Worm (Caenorhabditis elegans): ENCODE data around the gene C44B12.9.
A peak's percentile ranks its signal among the peaks of the same experiment; 100 is the strongest.

The C44B12.9 gene

DNA sequence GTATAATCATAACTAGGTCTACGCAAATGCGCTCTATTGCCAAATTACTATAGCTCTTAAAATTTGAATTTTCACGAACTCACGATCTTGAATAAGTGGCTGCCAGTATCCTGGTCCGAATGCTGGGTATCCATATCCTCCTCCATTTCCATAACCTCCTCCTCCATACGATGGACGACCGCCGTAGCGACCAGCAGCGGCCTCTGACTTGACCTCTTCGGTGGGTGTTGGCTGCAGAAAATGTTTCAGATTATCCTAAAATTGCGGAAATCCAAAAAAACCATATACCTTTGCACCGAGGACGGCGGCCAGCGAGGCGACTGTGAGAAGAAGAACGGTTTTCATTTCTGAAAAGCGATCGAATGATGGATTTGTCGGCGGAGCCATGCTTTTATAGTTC lies 20.3 kb upstream of the C44B12.9 start, which contains the start of gene perm-4:
Gene perm-4, minus strand, starts transcription at position 367 of the 400 bp plus-strand sequence.
- no peak for TF ChIP-seq Y48G9A.11 (GFP tag; IDR thresholded peaks at IDR 0.05)
- no peak for TF ChIP-seq T20F7.1 (GFP tag; optimal IDR thresholded peaks at IDR 0.05)
- TF ChIP-seq fos-1 (tag; optimal IDR thresholded peaks at IDR 0.05): no peak

- no peak for TF ChIP-seq ZK337.2 (GFP tag; IDR thresholded peaks at IDR 0.05)
- peak; percentile 37; the same call in 1 of the 2 replicates for TF ChIP-seq set-16 (GFP tag; IDR thresholded peaks at IDR 0.05)
Observed at ce11 chrIV:1123357-1123756, 18.9 kb upstream of the C44B12.9 start.

ce11 chrIV:1121511-1121910 lies 17.1 kb upstream of the C44B12.9 start:
- no peak for TF ChIP-seq dmd-8 (GFP tag; IDR thresholded peaks at IDR 0.05)
- TF ChIP-seq ceh-44 (GFP tag; IDR thresholded peaks at IDR 0.05): no peak
- TF ChIP-seq set-16 (GFP tag; IDR thresholded peaks at IDR 0.05): peak; percentile 91
- no peak for TF ChIP-seq dmd-9 (GFP tag; IDR thresholded peaks at IDR 0.05)
- no peak for TF ChIP-seq mdl-1 (tag; optimal IDR thresholded peaks at IDR 0.05)
- TF ChIP-seq nhr-11 (tag; optimal IDR thresholded peaks at IDR 0.05): no peak
- TF ChIP-seq daf-12 (tag; optimal IDR thresholded peaks at IDR 0.05): no peak
- TF ChIP-seq egl-43 (GFP tag; IDR thresholded peaks at IDR 0.05): 0 out of 2 replicates have a peak, but pooled peaks have one; percentile 37

DNA sequence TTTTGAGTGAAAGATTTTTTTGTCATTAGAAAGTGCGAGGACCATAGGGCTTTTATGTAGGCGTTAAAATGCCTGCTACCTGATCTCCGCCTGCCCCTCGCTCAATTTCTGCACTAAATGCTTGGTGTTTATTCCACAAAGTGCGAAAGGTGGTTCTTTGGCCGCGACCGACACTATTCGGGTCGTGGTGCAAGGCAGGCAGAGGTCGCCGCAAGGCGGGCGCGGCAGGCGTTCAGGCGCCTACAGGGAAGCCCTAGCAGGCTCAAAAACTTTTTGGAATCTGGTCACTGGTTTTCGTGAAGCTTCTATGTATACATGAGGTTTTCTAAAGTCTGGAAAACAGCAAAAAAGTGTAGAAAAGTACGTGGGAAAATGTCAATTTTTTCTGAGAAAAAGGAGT lies 16.4 kb upstream of the C44B12.9 start:
- TF ChIP-seq F26F4.8 (GFP tag; conservative IDR thresholded peaks at IDR 0.05) (0 out of 2 replicates have a peak, but pooled peaks have one; percentile 49), madf-9 (GFP tag; conservative IDR thresholded peaks at IDR 0.05) (no peak), daf-19 (GFP tag; conservative IDR thresholded peaks at IDR 0.05) (no peak), unc-39 (tag; optimal IDR thresholded peaks at IDR 0.05) (no peak), nhr-10 (tag; optimal IDR thresholded peaks at IDR 0.05) (no peak), snpc-1.2 (GFP tag; IDR thresholded peaks at IDR 0.05) (no peak), tra-1 (GFP tag; IDR thresholded peaks at IDR 0.05) (no peak), arid-1 (GFP tag; conservative IDR thresholded peaks at IDR 0.05) (no peak), nhr-11 (tag; optimal IDR thresholded peaks at IDR 0.05) (no peak), D1046.2 (GFP tag; IDR thresholded peaks at IDR 0.05) (peak; percentile 85; the same call in 1 of the 2 replicates), unc-62 (GFP tag; optimal IDR thresholded peaks at IDR 0.05 in 1 of 2) (no peak), unc-62 (tag; optimal IDR thresholded peaks at IDR 0.05) (no peak), egl-43 (GFP tag; IDR thresholded peaks at IDR 0.05) (0 out of 2 replicates have a peak, but pooled peaks have one; percentile 22), Y75B8A.6 (GFP tag; IDR thresholded peaks at IDR 0.05) (no peak), nhr-237 (tag; optimal IDR thresholded peaks at IDR 0.05) (no peak), ceh-20 (GFP tag; IDR thresholded peaks at IDR 0.05) (no peak), mep-1 (tag; optimal IDR thresholded peaks at IDR 0.05) (no peak), ZK546.5 (tag; optimal IDR thresholded peaks at IDR 0.05) (no peak), Y105C5A.15 (GFP tag; IDR thresholded peaks at IDR 0.05) (no peak), ztf-7 (tag; optimal IDR thresholded peaks at IDR 0.05) (no peak), aha-1 (tag) (no peak), mdt-29 (GFP tag; IDR thresholded peaks at IDR 0.05) (no peak), lsy-2 (tag; optimal IDR thresholded peaks at IDR 0.05) (no peak), rbr-2 (tag; optimal IDR thresholded peaks at IDR 0.05) (no peak), mes-2 (tag; optimal IDR thresholded peaks at IDR 0.05; ENCODE audit: poor library complexity, severe bottlenecking) (no peak), dmd-8 (GFP tag; IDR thresholded peaks at IDR 0.05) (no peak), tag-97 (GFP tag; IDR thresholded peaks at IDR 0.05) (no peak), set-16 (GFP tag; IDR thresholded peaks at IDR 0.05) (peak; percentile 61)

DNA sequence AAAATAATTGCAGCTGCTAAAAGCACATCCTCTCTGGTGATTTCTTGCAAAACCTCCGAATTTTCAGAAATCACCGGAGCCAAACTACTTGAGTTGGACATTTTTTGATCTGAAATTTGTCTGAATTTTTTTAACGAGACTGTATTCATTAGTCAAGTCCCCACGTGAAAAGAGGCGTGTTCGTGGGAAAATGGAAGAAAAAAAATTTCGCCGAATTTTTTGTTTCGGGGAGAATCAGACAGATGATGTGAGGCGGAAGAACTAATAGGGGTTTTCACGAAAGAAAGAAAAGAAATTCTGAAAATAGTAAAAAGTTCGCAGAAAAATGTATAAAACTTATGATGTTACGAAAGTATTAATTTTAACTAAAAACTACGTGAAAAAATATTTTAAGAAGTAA lies 14.1 kb upstream of the C44B12.9 start, which contains the start of gene srx-13:
Gene srx-13, minus strand, starts transcription at position 101 of the 400 bp plus-strand sequence.
- TF ChIP-seq daf-12 (tag; optimal IDR thresholded peaks at IDR 0.05) (no peak), spr-3 (GFP tag; optimal IDR thresholded peaks at IDR 0.05) (no peak), dve-1 (tag; optimal IDR thresholded peaks at IDR 0.05; ENCODE audit: insufficient read depth) (no peak), zag-1 (tag; optimal IDR thresholded peaks at IDR 0.05) (no peak), arid-1 (GFP tag; conservative IDR thresholded peaks at IDR 0.05) (no peak), aha-1 (tag) (no peak), lin-38 (GFP tag; IDR thresholded peaks at IDR 0.05) (no peak), hlh-11 (tag; optimal IDR thresholded peaks at IDR 0.05) (no peak), unc-62 (GFP tag; optimal IDR thresholded peaks at IDR 0.05 in 1 of 2) (no peak), unc-62 (tag; optimal IDR thresholded peaks at IDR 0.05) (no peak), gei-8 (GFP tag; optimal IDR thresholded peaks at IDR 0.05) (no peak), aly-2 (tag; optimal IDR thresholded peaks at IDR 0.05) (no peak)

Measured in whole organism, L4 larva.